Worm (Caenorhabditis elegans) whole organism, early embryonic: ENCODE data around the gene F14H12.6.
A peak's percentile ranks its signal among the peaks of the same experiment; 100 is the strongest.

Experiments
- B0310.2 ChIP-seq: sonication (generic microtip); optimal IDR thresholded peaks from 2 replicates; lab custom pipeline; 2016; ENCODE audit warnings: mild to moderate bottlenecking, missing genetic modification characterization, missing compliant biosample characterization
- aly-1 ChIP-seq: sonication (generic microtip); optimal IDR thresholded peaks from 2 replicates; lab custom pipeline; 2016; ENCODE audit warnings: missing genetic modification characterization, missing compliant biosample characterization
- ama-1 ChIP-seq: fragments of 150-350 bp; optimal IDR thresholded peaks from 2 replicates; lab custom pipeline; 2014
- flt-1 ChIP-seq: fragments of 200-800 bp; sonication (Bioruptor generic); IDR thresholded peaks from 2 replicates; pipeline ENCODE4 v1.3.6; 2022; ENCODE audit warnings: missing genetic modification characterization, missing compliant biosample characterization
- hnd-1 ChIP-seq: sonication (generic microtip); optimal IDR thresholded peaks from 2 replicates; lab custom pipeline; 2016; ENCODE audit warnings: missing genetic modification characterization, missing compliant biosample characterization
- pes-1 ChIP-seq: fragments of 200-800 bp; sonication (Bioruptor generic); IDR thresholded peaks from 2 replicates; pipeline ENCODE4 v1.3.6; 2022; ENCODE audit warnings: missing genetic modification reagents, missing genetic modification characterization, missing compliant biosample characterization
- scrt-1 ChIP-seq: fragments of 200-800 bp; sonication (Bioruptor generic); IDR thresholded peaks from 2 replicates; pipeline ENCODE4 v1.3.6; 2022; ENCODE audit warnings: missing genetic modification characterization, missing compliant biosample characterization

ce11 chrX:4388834-4389409 is 31.6 kb upstream of the F14H12.6 start, which contains the start of gene dpy-23:
- TF ChIP-seq pes-1 (no peak), ama-1 (lab: Kevin White, UChicago) (no peak), scrt-1 (GFP tag; lab: Robert Waterston, UW) (no peak), aly-1 (tag; lab: Kevin White, UChicago) (peak; percentile 4), flt-1 (GFP tag; lab: Robert Waterston, UW) (no peak), B0310.2 (tag; lab: Kevin White, UChicago) (no peak), hnd-1 (tag; lab: Kevin White, UChicago) (no peak)
